ENCODE assay signal across 5 worm cellular contexts in genomic region chrX:15213182-15213829, ce11.
TF ChIP-seq lines count a peak whose summit lies in the region.

TSS of gene H03A11.13 (minus strand) at chrX:15213232.
TSS of gene famk-1 (minus strand) at chrX:15213259.

TF ChIP-seq in whole organism, L1 larva, 84 proteins besides CTCF, POLR2A, EP300 and RAD21:
- TF ChIP-seq nhr-85 (tag; lab: Kevin White, UChicago) (peak; percentile 42), nhr-11 (tag; optimal IDR thresholded peaks at IDR 0.05; lab: Kevin White, UChicago) (no peak)

TF ChIP-seq in whole organism, L3 larva, 47 proteins besides CTCF, POLR2A, EP300 and RAD21:
- no peak for TF ChIP-seq elt-2 (tag; optimal IDR thresholded peaks at IDR 0.05; lab: Kevin White, UChicago)
- TF ChIP-seq pha-4 (tag; optimal IDR thresholded peaks at IDR 0.05; lab: Kevin White, UChicago): peak; percentile 19

TF ChIP-seq in whole organism, L4 larva, 104 proteins besides CTCF, POLR2A, EP300 and RAD21:
- no peak for TF ChIP-seq fos-1 (tag; optimal IDR thresholded peaks at IDR 0.05; lab: Kevin White, UChicago)
- TF ChIP-seq hmg-1.1 (GFP tag; IDR thresholded peaks at IDR 0.05; lab: Robert Waterston, UW): 0 out of 2 replicates have a peak, but pooled peaks have one; percentile 24
- TF ChIP-seq unc-62 (GFP tag; optimal IDR thresholded peaks at IDR 0.05 in 1 of 2; lab: Kevin White, UChicago): peak in 1 of 2 experiments; percentile 64
- no peak for TF ChIP-seq unc-62 (tag; optimal IDR thresholded peaks at IDR 0.05; lab: Kevin White, UChicago)

TF ChIP-seq in whole organism, mixed stage, embryonic, 35 proteins besides CTCF, POLR2A, EP300 and RAD21:
- TF ChIP-seq elt-3 (tag; optimal IDR thresholded peaks at IDR 0.05; lab: Kevin White, UChicago): no peak
- TF ChIP-seq mls-2 (tag; optimal IDR thresholded peaks at IDR 0.05; lab: Kevin White, UChicago): peak; percentile 19
- TF ChIP-seq ceh-43 (GFP tag; optimal IDR thresholded peaks at IDR 0.05; lab: Kevin White, UChicago): no peak
- TF ChIP-seq unc-120 (tag; optimal IDR thresholded peaks at IDR 0.05; lab: Kevin White, UChicago; ENCODE audit: poor library complexity, severe bottlenecking): no peak

TF ChIP-seq in whole organism, young adult, 124 proteins besides CTCF, POLR2A, EP300 and RAD21:
- TF ChIP-seq ztf-6 (GFP tag; IDR thresholded peaks at IDR 0.05; lab: Robert Waterston, UW) (no peak), rpc-1 (optimal IDR thresholded peaks at IDR 0.05; lab: Kevin White, UChicago) (no peak), rpc-1 (tag; optimal IDR thresholded peaks at IDR 0.05; lab: Kevin White, UChicago) (no peak), F57A8.1 (GFP tag; optimal IDR thresholded peaks at IDR 0.05; lab: Kevin White, UChicago) (no peak), zfh-2 (GFP tag; conservative IDR thresholded peaks at IDR 0.05; lab: Robert Waterston, UW) (peak; percentile 53; the same call in 1 of the 2 replicates), ZK185.1 (tag; optimal IDR thresholded peaks at IDR 0.05; lab: Kevin White, UChicago; ENCODE audit: poor library complexity, severe bottlenecking) (no peak), him-1 (tag; optimal IDR thresholded peaks at IDR 0.05; lab: Kevin White, UChicago) (no peak), snpc-1.1 (tag; optimal IDR thresholded peaks at IDR 0.05; lab: Kevin White, UChicago; ENCODE audit: insufficient read depth) (no peak)
